Fruit fly (Drosophila melanogaster): Measurements from ENCODE around the gene Prx4.

Gene Prx4

dm6 chr3L:3035769-3036583 is 6.2 kb upstream of the Prx4 start (continued):
- TF ChIP-seq Mio (GFP tag; optimal IDR thresholded peaks at IDR 0.05) (no peak), Rel (GFP tag; optimal IDR thresholded peaks at IDR 0.05) (no peak), Rel (tag; optimal IDR thresholded peaks at IDR 0.05) (peak; percentile 27), Sp1 (GFP tag; optimal IDR thresholded peaks at IDR 0.05) (peak; percentile 76), Hnf4 (GFP tag; optimal IDR thresholded peaks at IDR 0.05) (peak; percentile 41), psq (GFP tag; optimal IDR thresholded peaks at IDR 0.05) (peak; percentile 35)

dm6 chr3L:3036951-3037586 is 5.1 kb upstream of the Prx4 start:
- TF ChIP-seq GATAd (GFP tag; optimal IDR thresholded peaks at IDR 0.05) (no peak), foxo (GFP tag; optimal IDR thresholded peaks at IDR 0.05) (peak in 1 of 2 experiments; percentile 59), psq (GFP tag; optimal IDR thresholded peaks at IDR 0.05) (peak; percentile 49), Rel (GFP tag; optimal IDR thresholded peaks at IDR 0.05) (no peak), Rel (tag; optimal IDR thresholded peaks at IDR 0.05) (peak; percentile 19), ey (GFP tag; optimal IDR thresholded peaks at IDR 0.05) (peak; percentile 52), rgr (GFP tag; optimal IDR thresholded peaks at IDR 0.05) (peak; percentile 61), Sp1 (GFP tag; optimal IDR thresholded peaks at IDR 0.05) (peak; percentile 2), usp (GFP tag; optimal IDR thresholded peaks at IDR 0.05) (no peak), fru (GFP tag; optimal IDR thresholded peaks at IDR 0.05) (peak; percentile 45), Hnf4 (GFP tag; optimal IDR thresholded peaks at IDR 0.05) (peak; percentile 47), OdsH (GFP tag; optimal IDR thresholded peaks at IDR 0.05) (peak; percentile 60), Jra (GFP tag; optimal IDR thresholded peaks at IDR 0.05) (peak; percentile 13), HLH106 (tag; optimal IDR thresholded peaks at IDR 0.05) (peak; percentile 9), CG9705 (GFP tag; optimal IDR thresholded peaks at IDR 0.05) (no peak), br (GFP tag; optimal IDR thresholded peaks at IDR 0.05) (peak; percentile 71), pan (optimal IDR thresholded peaks at IDR 0.05) (no peak), woc (GFP tag; optimal IDR thresholded peaks at IDR 0.05) (peak; percentile 61), h (GFP tag; optimal IDR thresholded peaks at IDR 0.05) (peak; percentile 66), brk (GFP tag; optimal IDR thresholded peaks at IDR 0.05) (peak; percentile 34)

DNA sequence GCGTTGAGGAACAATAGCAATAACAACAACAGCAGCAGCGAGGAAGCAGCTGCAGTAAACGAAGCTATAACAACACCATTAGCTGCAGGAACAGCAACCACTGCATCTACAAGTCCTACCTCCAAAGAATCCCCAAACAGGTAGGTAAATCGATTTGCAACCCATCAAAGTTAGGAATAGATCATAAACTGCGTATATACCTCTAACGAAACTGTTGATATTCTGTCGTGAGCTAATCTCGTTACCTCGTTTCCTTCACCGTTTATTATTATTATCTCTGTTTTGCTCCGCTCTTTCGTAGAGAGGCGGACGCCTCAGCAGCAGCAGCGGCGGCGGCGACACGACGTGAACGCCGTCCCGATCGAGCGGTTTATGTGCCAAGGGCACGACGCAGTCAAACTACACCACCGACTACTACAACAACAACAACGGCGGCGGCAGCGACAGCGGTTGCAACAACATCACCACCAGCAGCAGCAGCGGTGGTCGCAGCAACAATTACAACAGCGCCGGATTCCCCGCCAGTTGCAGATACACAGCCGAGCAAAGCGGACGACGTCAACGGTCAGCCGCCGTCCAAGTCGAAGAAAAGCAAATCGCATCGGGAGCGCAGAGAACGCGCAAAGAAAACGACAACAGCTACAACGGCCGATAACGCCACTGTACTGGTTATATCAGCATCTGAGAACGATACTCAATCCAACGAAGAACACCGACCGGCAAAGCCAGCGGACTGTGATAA is 4.2 kb upstream of the Prx4 start:
- no peak for TF ChIP-seq CrebA (GFP tag; optimal IDR thresholded peaks at IDR 0.05; ENCODE audit: borderline replicate concordance)
- TF ChIP-seq Rel (GFP tag; optimal IDR thresholded peaks at IDR 0.05) = no peak
- peak; percentile 98 for TF ChIP-seq Rel (tag; optimal IDR thresholded peaks at IDR 0.05)
- TF ChIP-seq Sp1 (GFP tag; optimal IDR thresholded peaks at IDR 0.05) = no peak
- TF ChIP-seq Mio (GFP tag; optimal IDR thresholded peaks at IDR 0.05) = no peak
- no peak for TF ChIP-seq ey (GFP tag; optimal IDR thresholded peaks at IDR 0.05)
- peak in 1 of 2 experiments; percentile 7 for TF ChIP-seq dl (GFP tag; optimal IDR thresholded peaks at IDR 0.05; ENCODE audit: insufficient read depth in 1 of 2, partially characterized antibody in 2 of 2)
- no peak for TF ChIP-seq dsf (GFP tag; optimal IDR thresholded peaks at IDR 0.05; ENCODE audit: borderline replicate concordance)
- TF ChIP-seq Dfd (GFP tag; optimal IDR thresholded peaks at IDR 0.05) = no peak
- TF ChIP-seq psq (GFP tag; optimal IDR thresholded peaks at IDR 0.05) = peak; percentile 68

- TF ChIP-seq pan (optimal IDR thresholded peaks at IDR 0.05) (no peak), woc (GFP tag; optimal IDR thresholded peaks at IDR 0.05) (peak; percentile 76), Dfd (GFP tag; optimal IDR thresholded peaks at IDR 0.05) (no peak), lola (GFP tag; optimal IDR thresholded peaks at IDR 0.05) (no peak), CG32264 (GFP tag; optimal IDR thresholded peaks at IDR 0.05) (peak; percentile 80), Vsx2 (GFP tag; optimal IDR thresholded peaks at IDR 0.05; ENCODE audit: partially characterized antibody) (no peak), brk (GFP tag; optimal IDR thresholded peaks at IDR 0.05) (peak; percentile 66), Mio (GFP tag; optimal IDR thresholded peaks at IDR 0.05) (peak; percentile 5), tai (GFP tag; optimal IDR thresholded peaks at IDR 0.05) (no peak), N (GFP tag; optimal IDR thresholded peaks at IDR 0.05) (no peak), Dif (GFP tag; optimal IDR thresholded peaks at IDR 0.05; ENCODE audit: partially characterized antibody) (no peak), h (GFP tag; optimal IDR thresholded peaks at IDR 0.05) (peak; percentile 82), rgr (GFP tag; optimal IDR thresholded peaks at IDR 0.05) (peak; percentile 90), Hnf4 (GFP tag; optimal IDR thresholded peaks at IDR 0.05) (peak; percentile 70), GATAd (GFP tag; optimal IDR thresholded peaks at IDR 0.05) (no peak), CrebA (GFP tag; optimal IDR thresholded peaks at IDR 0.05; ENCODE audit: borderline replicate concordance) (no peak), psq (GFP tag; optimal IDR thresholded peaks at IDR 0.05) (peak; percentile 81), jim (GFP tag; optimal IDR thresholded peaks at IDR 0.05) (no peak), HLH106 (tag; optimal IDR thresholded peaks at IDR 0.05) (peak; percentile 77), Sp1 (GFP tag; optimal IDR thresholded peaks at IDR 0.05) (peak; percentile 84), Myc (optimal IDR thresholded peaks at IDR 0.05) (no peak), dl (GFP tag; optimal IDR thresholded peaks at IDR 0.05; ENCODE audit: insufficient read depth in 1 of 2, partially characterized antibody in 2 of 2) (no peak), CG9705 (GFP tag; optimal IDR thresholded peaks at IDR 0.05) (no peak), OdsH (GFP tag; optimal IDR thresholded peaks at IDR 0.05) (peak; percentile 87), dmrt93B (GFP tag; optimal IDR thresholded peaks at IDR 0.05) (peak; percentile 67), Hr78 (GFP tag; optimal IDR thresholded peaks at IDR 0.05) (no peak), sv (GFP tag; optimal IDR thresholded peaks at IDR 0.05) (no peak), usp (GFP tag; optimal IDR thresholded peaks at IDR 0.05) (no peak), sage (GFP tag; optimal IDR thresholded peaks at IDR 0.05) (peak; percentile 62)
These were observed 3.1 kb downstream of the Prx4 start for dm6 chr3L:3045256-3045743.
